Worm (Caenorhabditis elegans) whole organism, L4/young adult: ENCODE data around the gene pes-4.

Experiments used
- W03F9.2 ChIP-seq: fragments of 150-350 bp; optimal IDR thresholded peaks from 2 replicates; lab custom pipeline; 2014; ENCODE audit warnings: missing biosample characterization, missing genetic modification characterization
- dao-5 ChIP-seq: sonication (generic microtip); optimal IDR thresholded peaks from 2 replicates; lab custom pipeline; 2016; ENCODE audit warnings: missing genotype, missing genetic modification characterization, moderate library complexity, missing compliant biosample characterization
- him-1 ChIP-seq: sonication (generic microtip); optimal IDR thresholded peaks from 2 replicates; lab custom pipeline; 2016; ENCODE audit warnings: missing genotype, missing genetic modification reagents, missing genetic modification characterization, missing compliant biosample characterization

ce11 chrIII:1207852-1208251 is 22.2 kb downstream of the pes-4 start, which contains the start of gene orc-3:
- TF ChIP-seq W03F9.2 (tag; lab: Kevin White, UChicago) (no peak), him-1 (tag; lab: Kevin White, UChicago) (no peak), dao-5 (tag; lab: Kevin White, UChicago) (no peak)
